Worm (Caenorhabditis elegans): Measurements from ENCODE around the gene Y45F10B.9.
"Not testable (repeated sequence)": the region's sequence is repeated elsewhere in the genome, so short reads cannot be mapped to it uniquely, and the experiment has no call there.

ce11 chrIV:13578174-13578573 lies 19.5 kb downstream of the Y45F10B.9 start, which contains the start of gene Y45F10B.8:
- TF ChIP-seq nhr-237 (tag; optimal IDR thresholded peaks at IDR 0.05); R02D3.7 (tag; optimal IDR thresholded peaks at IDR 0.05); ceh-16 (tag; optimal IDR thresholded peaks at IDR 0.05); ama-1 (optimal IDR thresholded peaks at IDR 0.05); lin-13 (GFP tag; optimal IDR thresholded peaks at IDR 0.05); nhr-12 (tag; optimal IDR thresholded peaks at IDR 0.05); ceh-82 (tag; optimal IDR thresholded peaks at IDR 0.05); unc-62 (GFP tag; optimal IDR thresholded peaks at IDR 0.05); lin-39 (tag; optimal IDR thresholded peaks at IDR 0.05); elt-1 (tag; optimal IDR thresholded peaks at IDR 0.05); unc-55 (GFP tag; optimal IDR thresholded peaks at IDR 0.05); ZK546.5 (tag; optimal IDR thresholded peaks at IDR 0.05); elt-3 (tag; optimal IDR thresholded peaks at IDR 0.05); nhr-77 (tag; optimal IDR thresholded peaks at IDR 0.05): not testable (repeated sequence)
